Fruit fly (Drosophila melanogaster) whole organism, embryonic: Measurements from ENCODE around the gene Drsl5.
A peak's percentile ranks its signal among the peaks of the same experiment; 100 is the strongest.

Experiments used
- Aef1 ChIP-seq: fragments of 200-800 bp; sonication (Bioruptor generic); IDR thresholded peaks from 3 replicates; pipeline ENCODE4 v1.3.6; 2022; ENCODE audit warnings: missing biosample characterization, missing genetic modification characterization
- CG10321 ChIP-seq: fragments of 200-800 bp; sonication (Bioruptor generic); IDR thresholded peaks from 2 replicates; pipeline ENCODE4 v1.3.6; 2022; ENCODE audit warnings: missing biosample characterization, missing genetic modification characterization
- CG10431 ChIP-seq: fragments of 200-800 bp; sonication (Bioruptor generic); optimal IDR thresholded peaks from 3 replicates; lab custom pipeline; 2018; ENCODE audit warnings: missing biosample characterization, mild to moderate bottlenecking, missing genetic modification characterization
- CG10462 ChIP-seq: fragments of 200-800 bp; sonication (Bioruptor generic); optimal IDR thresholded peaks from 2 replicates; lab custom pipeline; 2016; ENCODE audit warnings: missing biosample characterization, missing genetic modification characterization
- CG11696 ChIP-seq: fragments of 200-800 bp; sonication (Bioruptor generic); IDR thresholded peaks from 2 replicates; pipeline ENCODE4 v1.3.6; 2022; ENCODE audit warnings: missing biosample characterization, missing genetic modification characterization
- CG14965 ChIP-seq: fragments of 200-800 bp; sonication (Bioruptor generic); optimal IDR thresholded peaks from 2 replicates; lab custom pipeline; 2016; ENCODE audit warnings: missing biosample characterization, missing genetic modification characterization, borderline replicate concordance
- CG15073 ChIP-seq: fragments of 200-800 bp; sonication (Bioruptor generic); optimal IDR thresholded peaks from 2 replicates; lab custom pipeline; 2016; ENCODE audit warnings: missing biosample characterization, missing genetic modification characterization
- CG1529 ChIP-seq: fragments of 200-800 bp; sonication (Bioruptor generic); optimal IDR thresholded peaks from 3 replicates; lab custom pipeline; 2018; ENCODE audit warnings: missing biosample characterization, missing genetic modification characterization
- CG16813 ChIP-seq: fragments of 200-800 bp; sonication (Bioruptor generic); IDR thresholded peaks from 3 replicates; pipeline ENCODE4 v1.3.6; 2022; ENCODE audit warnings: missing biosample characterization, missing genetic modification characterization; ENCODE audit not compliant: partially characterized antibody
- CG17612 ChIP-seq: fragments of 200-800 bp; sonication (Bioruptor generic); IDR thresholded peaks from 2 replicates; pipeline ENCODE4 v1.3.6; 2022; ENCODE audit warnings: missing biosample characterization, missing genetic modification characterization
- CG30020 ChIP-seq: fragments of 200-800 bp; optimal IDR thresholded peaks from 2 replicates; lab custom pipeline; 2019; ENCODE audit warnings: missing biosample characterization, mild to moderate bottlenecking, missing genetic modification characterization, moderate library complexity
- CG30431 ChIP-seq: fragments of 200-800 bp; sonication (Bioruptor generic); optimal IDR thresholded peaks from 2 replicates; lab custom pipeline; 2017; ENCODE audit warnings: missing biosample characterization, missing genetic modification characterization
- CG3065 ChIP-seq: fragments of 200-800 bp; sonication (Bioruptor generic); optimal IDR thresholded peaks from 2 replicates; lab custom pipeline; 2016; ENCODE audit warnings: missing biosample characterization, missing genetic modification characterization
- CG31388 ChIP-seq: fragments of 200-800 bp; sonication (Bioruptor generic); optimal IDR thresholded peaks from 2 replicates; lab custom pipeline; 2016; ENCODE audit warnings: missing biosample characterization, missing genetic modification characterization
- CG6272 ChIP-seq: fragments of 200-800 bp; sonication (Bioruptor generic); IDR thresholded peaks from 2 replicates; pipeline ENCODE4 v1.3.6; 2022; ENCODE audit warnings: missing biosample characterization, missing genetic modification characterization
- CG8765 ChIP-seq: fragments of 200-800 bp; sonication (Bioruptor generic); IDR thresholded peaks from 2 replicates; pipeline ENCODE4 v1.3.6; 2022; ENCODE audit warnings: missing biosample characterization, missing genetic modification characterization
- CG8924 ChIP-seq: fragments of 200-800 bp; optimal IDR thresholded peaks from 3 replicates; lab custom pipeline; 2019; ENCODE audit warnings: missing biosample characterization, mild to moderate bottlenecking, missing genetic modification characterization, moderate library complexity
- CG9932 ChIP-seq: fragments of 200-800 bp; sonication (Bioruptor generic); IDR thresholded peaks from 2 replicates; pipeline ENCODE4 v1.3.6; 2022; ENCODE audit warnings: missing biosample characterization, missing genetic modification characterization
- CoRest ChIP-seq: fragments of 200-800 bp; sonication (Bioruptor generic); optimal IDR thresholded peaks from 3 replicates; lab custom pipeline; 2018; ENCODE audit warnings: missing biosample characterization, mild to moderate bottlenecking, missing genetic modification characterization, moderate library complexity
- Dad ChIP-seq: fragments of 200-800 bp; sonication (Bioruptor generic); optimal IDR thresholded peaks from 3 replicates; lab custom pipeline; 2016; ENCODE audit warnings: missing biosample characterization, missing genetic modification characterization
- Fer3 ChIP-seq: fragments of 200-800 bp; sonication (Bioruptor generic); optimal IDR thresholded peaks from 2 replicates; lab custom pipeline; 2018; ENCODE audit warnings: missing biosample characterization, mild to moderate bottlenecking, missing genetic modification characterization, moderate library complexity
- H2.0 ChIP-seq: fragments of 200-800 bp; sonication (Bioruptor generic); IDR thresholded peaks from 2 replicates; pipeline ENCODE4 v1.3.6; 2022; ENCODE audit warnings: missing biosample characterization, missing genetic modification characterization
- Hr3 ChIP-seq: fragments of 200-800 bp; sonication (Bioruptor generic); optimal IDR thresholded peaks from 3 replicates; lab custom pipeline; 2016; ENCODE audit warnings: missing biosample characterization, missing genetic modification characterization
- Hr51 ChIP-seq, 2 experiments: fragments of 200-800 bp; sonication (Bioruptor generic); optimal IDR thresholded peaks; 2 replicates in 1 of 2; 3 replicates in 1 of 2; lab custom pipeline; 2016 to 2018; ENCODE audit warnings: missing biosample characterization in 2 of 2, missing genetic modification characterization in 2 of 2, mild to moderate bottlenecking in 1 of 2, moderate library complexity in 1 of 2
- Kr ChIP-seq: fragments of 200-800 bp; sonication (Bioruptor generic); optimal IDR thresholded peaks from 2 replicates; lab custom pipeline; 2017; ENCODE audit warnings: missing biosample characterization, mild to moderate bottlenecking, missing genetic modification characterization
- NFAT ChIP-seq: fragments of 200-800 bp; sonication (Bioruptor generic); IDR thresholded peaks from 2 replicates; pipeline ENCODE4 v1.3.6; 2022; ENCODE audit warnings: missing biosample characterization, missing genetic modification characterization
- Optix ChIP-seq: fragments of 200-800 bp; sonication (Bioruptor generic); IDR thresholded peaks from 3 replicates; pipeline ENCODE4 v1.3.6; 2022; ENCODE audit warnings: missing biosample characterization, missing genetic modification characterization
- Scr ChIP-seq: fragments of 200-800 bp; sonication (Bioruptor generic); IDR thresholded peaks from 2 replicates; pipeline ENCODE4 v1.3.6; 2022; ENCODE audit warnings: missing biosample characterization, missing genetic modification characterization; ENCODE audit not compliant: partially characterized antibody
- Six4 ChIP-seq: fragments of 200-800 bp; sonication (Bioruptor generic); optimal IDR thresholded peaks from 2 replicates; lab custom pipeline; 2016; ENCODE audit warnings: missing biosample characterization, missing genetic modification characterization
- Tbp ChIP-seq: fragments of >200 bp; optimal IDR thresholded peaks from 2 replicates; lab custom pipeline; 2018; ENCODE audit warnings: missing biosample characterization, missing genetic modification characterization
- al ChIP-seq: fragments of 200-800 bp; sonication (Bioruptor generic); IDR thresholded peaks from 2 replicates; pipeline ENCODE4 v1.3.6; 2022; ENCODE audit warnings: missing biosample characterization, missing genetic modification characterization
- amos ChIP-seq: fragments of 200-800 bp; sonication (Bioruptor generic); IDR thresholded peaks from 2 replicates; pipeline ENCODE4 v1.3.6; 2022; ENCODE audit warnings: missing biosample characterization, missing genetic modification characterization; ENCODE audit not compliant: partially characterized antibody
- ash1 ChIP-seq: fragments of 200-800 bp; sonication (Bioruptor generic); optimal IDR thresholded peaks from 2 replicates; lab custom pipeline; 2018; ENCODE audit warnings: missing biosample characterization, mild to moderate bottlenecking, missing genetic modification characterization
- disco-r ChIP-seq: fragments of 200-800 bp; sonication (Bioruptor generic); optimal IDR thresholded peaks from 2 replicates; lab custom pipeline; 2016; ENCODE audit warnings: missing biosample characterization, missing genetic modification characterization
- dm ChIP-seq: fragments of 200-800 bp; sonication (Bioruptor generic); optimal IDR thresholded peaks from 3 replicates; lab custom pipeline; 2016; ENCODE audit warnings: missing biosample characterization, missing genetic modification characterization
- dmrt99B ChIP-seq: fragments of 200-800 bp; sonication (Bioruptor generic); optimal IDR thresholded peaks from 2 replicates; lab custom pipeline; 2018; ENCODE audit warnings: missing biosample characterization, mild to moderate bottlenecking, missing genetic modification characterization, moderate library complexity
- fru ChIP-seq: fragments of >200 bp; optimal IDR thresholded peaks from 2 replicates; lab custom pipeline; 2017
- ftz-f1 ChIP-seq: fragments of 200-800 bp; sonication (Bioruptor generic); optimal IDR thresholded peaks from 2 replicates; lab custom pipeline; 2016; ENCODE audit warnings: missing biosample characterization, missing genetic modification characterization
- h ChIP-seq: fragments of >200 bp; optimal IDR thresholded peaks from 2 replicates; lab custom pipeline; 2017
- hbn ChIP-seq: fragments of 200-800 bp; sonication (Bioruptor generic); IDR thresholded peaks from 2 replicates; pipeline ENCODE4 v1.3.6; 2022; ENCODE audit warnings: missing biosample characterization, missing genetic modification characterization; ENCODE audit not compliant: partially characterized antibody
- hkb ChIP-seq, 2 experiments: fragments of 200-800 bp in 1 of 2; fragments of >200 bp in 1 of 2; sonication (Bioruptor generic) in 1 of 2; IDR thresholded peaks in 1 of 2; optimal IDR thresholded peaks in 1 of 2; 2 replicates each; pipeline versions ENCODE4 v1.3.6 to Lab custom; 2017 to 2022; ENCODE audit warnings: missing biosample characterization in 1 of 2, missing genetic modification characterization in 1 of 2
- jing ChIP-seq: fragments of 200-800 bp; sonication (Bioruptor generic); optimal IDR thresholded peaks from 2 replicates; lab custom pipeline; 2018; ENCODE audit warnings: missing biosample characterization, mild to moderate bottlenecking, missing genetic modification characterization
- mirr ChIP-seq: fragments of 200-800 bp; sonication (Bioruptor generic); optimal IDR thresholded peaks from 3 replicates; lab custom pipeline; 2018; ENCODE audit warnings: missing biosample characterization, mild to moderate bottlenecking, missing genetic modification characterization
- oc ChIP-seq: fragments of 200-800 bp; sonication (Bioruptor generic); optimal IDR thresholded peaks from 2 replicates; lab custom pipeline; 2018; ENCODE audit warnings: missing biosample characterization, mild to moderate bottlenecking, missing genetic modification characterization, moderate library complexity
- org-1 ChIP-seq: fragments of 200-800 bp; sonication (Bioruptor generic); optimal IDR thresholded peaks from 2 replicates; lab custom pipeline; 2017; ENCODE audit warnings: missing biosample characterization, missing genetic modification characterization
- pb ChIP-seq: fragments of 200-800 bp; sonication (Bioruptor generic); optimal IDR thresholded peaks from 3 replicates; lab custom pipeline; 2016; ENCODE audit warnings: missing biosample characterization, missing genetic modification characterization
- prd ChIP-seq, 3 experiments: fragments of >200 bp in 2 of 3; fragments of 200-800 bp in 1 of 3; sonication (Bioruptor generic) in 1 of 3; optimal IDR thresholded peaks in 2 of 3; IDR thresholded peaks in 1 of 3; 2 replicates in 2 of 3; 3 replicates in 1 of 3; pipeline versions ENCODE4 v1.3.6 to Lab custom; 2017 to 2022; ENCODE audit warnings: missing biosample characterization in 1 of 3, missing genetic modification characterization in 1 of 3
- sqz ChIP-seq: fragments of 200-800 bp; sonication (Bioruptor generic); optimal IDR thresholded peaks from 3 replicates; lab custom pipeline; 2018; ENCODE audit warnings: missing biosample characterization, mild to moderate bottlenecking, missing genetic modification characterization
- usp ChIP-seq: fragments of >200 bp; optimal IDR thresholded peaks from 2 replicates; lab custom pipeline; 2017; ENCODE audit warnings: missing biosample characterization, missing genetic modification characterization
- yki ChIP-seq: fragments of >200 bp; optimal IDR thresholded peaks from 3 replicates; lab custom pipeline; 2018

The Drsl5 gene

dm6 chr3L:3325925-3326903, 9.6 kb downstream of the Drsl5 start, which contains the start of gene Gtpx (continued):
- TF ChIP-seq ftz-f1 (GFP tag; lab: Kevin White, UChicago): peak; percentile 53
- TF ChIP-seq ash1: no peak
- TF ChIP-seq amos (GFP tag; lab: Robert Waterston, UW): peak; percentile 46
- no peak for TF ChIP-seq oc (tag; lab: Kevin White, UChicago)
- no peak for TF ChIP-seq yki (lab: Kevin White, UChicago)
- no peak for TF ChIP-seq fru (lab: Kevin White, UChicago)
- peak; percentile 35 for TF ChIP-seq CG30020
- TF ChIP-seq CG10431 (GFP tag; lab: Kevin White, UChicago): no peak
- TF ChIP-seq dm (GFP tag; lab: Kevin White, UChicago): peak; percentile 28
- peak; percentile 2 for TF ChIP-seq Fer3
- TF ChIP-seq Hr3 (GFP tag; lab: Kevin White, UChicago): peak; percentile 41
- no peak for TF ChIP-seq prd (optimal IDR thresholded peaks at IDR 0.05; lab: Kevin White, UChicago)
- TF ChIP-seq prd (GFP tag; IDR thresholded peaks at IDR 0.05; lab: Robert Waterston, UW): peak; percentile 50; the same call in 1 of the 3 replicates
- TF ChIP-seq NFAT (GFP tag; lab: Robert Waterston, UW): no peak
- peak; percentile 79 for TF ChIP-seq CoRest (tag; lab: Kevin White, UChicago)
- TF ChIP-seq Dad (GFP tag; lab: Kevin White, UChicago): no peak
- TF ChIP-seq pb (GFP tag; lab: Kevin White, UChicago): no peak
- TF ChIP-seq Hr51 (GFP tag; optimal IDR thresholded peaks at IDR 0.05; lab: Kevin White, UChicago): no peak
- no peak for TF ChIP-seq jing (GFP tag; lab: Kevin White, UChicago)
- no peak for TF ChIP-seq usp (GFP tag; lab: Kevin White, UChicago)
- no peak for TF ChIP-seq al
- no peak for TF ChIP-seq sqz (GFP tag; lab: Kevin White, UChicago)
- TF ChIP-seq CG11696 (GFP tag; lab: Robert Waterston, UW): no peak
- no peak for TF ChIP-seq H2.0 (GFP tag; lab: Robert Waterston, UW)
- TF ChIP-seq CG16813 (GFP tag; lab: Robert Waterston, UW): no peak
- TF ChIP-seq CG3065 (GFP tag; lab: Kevin White, UChicago): no peak
- no peak for TF ChIP-seq mirr
- TF ChIP-seq CG17612: no peak
- TF ChIP-seq Scr (GFP tag; lab: Robert Waterston, UW): no peak
- no peak for TF ChIP-seq CG6272 (GFP tag; lab: Robert Waterston, UW)
- TF ChIP-seq CG8765 (GFP tag; lab: Robert Waterston, UW): no peak
- no peak for TF ChIP-seq CG1529 (GFP tag; lab: Kevin White, UChicago)
- TF ChIP-seq Kr (GFP tag; lab: Kevin White, UChicago): no peak
- no peak for TF ChIP-seq Aef1
- TF ChIP-seq CG9932 (GFP tag; lab: Robert Waterston, UW): peak; percentile 69
- TF ChIP-seq CG30431 (GFP tag; lab: Kevin White, UChicago): no peak
- no peak for TF ChIP-seq dmrt99B (tag; lab: Kevin White, UChicago)
- TF ChIP-seq CG15073 (GFP tag; lab: Kevin White, UChicago): no peak
- peak; percentile 6 for TF ChIP-seq CG8924 (tag; lab: Kevin White, UChicago)
- TF ChIP-seq CG10462 (GFP tag; lab: Kevin White, UChicago): no peak
- no peak for TF ChIP-seq CG10321
- TF ChIP-seq CG14965 (GFP tag; lab: Kevin White, UChicago): no peak
- no peak for TF ChIP-seq Optix (GFP tag; lab: Robert Waterston, UW)
- no peak for TF ChIP-seq h
- TF ChIP-seq disco-r: no peak
- TF ChIP-seq CG31388 (GFP tag; lab: Kevin White, UChicago): no peak
- no peak for TF ChIP-seq hbn (GFP tag; lab: Robert Waterston, UW)
- TF ChIP-seq hkb (optimal IDR thresholded peaks at IDR 0.05; lab: Kevin White, UChicago): peak; percentile 90
- no peak for TF ChIP-seq hkb (GFP tag; IDR thresholded peaks at IDR 0.05; lab: Robert Waterston, UW)
- no peak for TF ChIP-seq Six4 (GFP tag; lab: Kevin White, UChicago)
- no peak for TF ChIP-seq Tbp
- no peak for TF ChIP-seq org-1 (GFP tag; lab: Kevin White, UChicago)
